Worm (Caenorhabditis elegans): ENCODE data around the gene hmt-1.
A peak's percentile ranks its signal among the peaks of the same experiment; 100 is the strongest.

- TF ChIP-seq hpl-2 (GFP tag; optimal IDR thresholded peaks at IDR 0.05) (no peak), snpc-4 (tag; optimal IDR thresholded peaks at IDR 0.05) (peak; percentile 78), ceh-63 (GFP tag; optimal IDR thresholded peaks at IDR 0.05) (peak; percentile 87), ceh-8 (GFP tag; optimal IDR thresholded peaks at IDR 0.05) (no peak), ces-1 (GFP tag; optimal IDR thresholded peaks at IDR 0.05) (no peak), fkh-4 (tag; optimal IDR thresholded peaks at IDR 0.05; ENCODE audit: borderline replicate concordance) (peak; percentile 85), fkh-8 (tag; optimal IDR thresholded peaks at IDR 0.05) (peak; percentile 95), nhr-76 (tag; optimal IDR thresholded peaks at IDR 0.05) (no peak), mep-1 (tag; optimal IDR thresholded peaks at IDR 0.05) (peak; percentile 93), Y116A8C.19 (tag; optimal IDR thresholded peaks at IDR 0.05; ENCODE audit: borderline replicate concordance) (peak; percentile 76), nhr-11 (tag; optimal IDR thresholded peaks at IDR 0.05) (no peak), pag-3 (tag; optimal IDR thresholded peaks at IDR 0.05; ENCODE audit: borderline replicate concordance, insufficient read depth) (no peak), lin-39 (tag; optimal IDR thresholded peaks at IDR 0.05) (peak; percentile 13), efl-1 (optimal IDR thresholded peaks at IDR 0.05) (peak; percentile 93 to 96), efl-1 (GFP tag; optimal IDR thresholded peaks at IDR 0.05 in 1 of 2) (peak; percentile 93 to 99)
Measured at ce11 chrIII:11119176-11119853, 19.6 kb upstream of the hmt-1 start, which contains the start of the genes sup-35 and Y48A6C.4.

All from whole organism, L1 larva.